Worm (Caenorhabditis elegans): ENCODE results near the gene C12D8.9.

DNA sequence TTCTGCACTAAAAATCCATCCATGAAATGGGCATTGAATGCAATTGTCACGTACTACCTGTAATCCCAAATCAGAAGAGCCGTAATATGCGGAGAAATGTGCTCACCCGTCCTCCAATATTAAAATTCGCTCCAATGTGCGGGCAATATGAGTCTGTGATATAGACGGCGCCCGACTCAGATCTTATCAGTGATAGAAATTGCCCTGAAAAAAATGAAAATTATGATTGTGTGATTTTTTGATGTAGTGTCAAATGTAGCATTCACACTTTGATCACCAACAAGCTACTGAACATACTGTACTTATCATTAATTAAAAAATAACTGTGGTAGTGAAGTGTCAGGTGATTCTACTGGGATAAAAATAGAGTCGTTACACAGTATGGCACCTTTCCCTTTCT, 18.4 kb downstream of the C12D8.9 start:
- TF ChIP-seq nhr-28 (tag; optimal IDR thresholded peaks at IDR 0.05), result no peak
- TF ChIP-seq skn-1 (tag; optimal IDR thresholded peaks at IDR 0.05), result no peak
- no peak for TF ChIP-seq lin-13 (GFP tag; optimal IDR thresholded peaks at IDR 0.05)
- TF ChIP-seq ceh-82 (tag; optimal IDR thresholded peaks at IDR 0.05), result no peak
- TF ChIP-seq tbx-2 (tag; optimal IDR thresholded peaks at IDR 0.05), result no peak
- no peak for TF ChIP-seq elt-3 (tag; optimal IDR thresholded peaks at IDR 0.05)

Measured in whole organism, L1 larva.